Worm (Caenorhabditis elegans): ENCODE data around the gene srb-3.

DNA sequence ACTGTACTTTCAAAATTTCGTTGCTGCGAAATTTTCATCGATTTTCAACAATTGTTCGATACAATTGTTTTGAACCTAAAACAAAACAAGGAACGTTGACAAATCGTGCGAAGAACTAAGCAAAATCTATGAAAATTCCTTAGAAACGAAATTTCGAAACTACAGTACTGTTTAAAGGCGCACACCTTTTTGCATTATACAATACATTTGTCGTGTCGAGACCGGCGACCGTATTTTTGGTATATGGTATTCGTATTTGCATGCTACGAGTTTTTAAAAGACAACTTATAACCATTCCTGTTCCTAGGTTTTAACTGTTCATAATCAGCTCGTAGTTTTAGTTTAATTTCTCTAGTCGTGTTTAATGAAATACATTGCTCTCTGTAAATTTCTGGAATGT is 12.0 kb upstream of the srb-3 start:
- TF ChIP-seq dao-5 (tag; optimal IDR thresholded peaks at IDR 0.05), result no peak
- no peak for TF ChIP-seq W03F9.2 (tag; optimal IDR thresholded peaks at IDR 0.05)

Data from whole organism, L4/young adult.